Fruit fly (Drosophila melanogaster) whole organism, prepupa: ENCODE data around the gene cni.

Experiments used
- CG11294 ChIP-seq: fragments of 200-800 bp; sonication (Bioruptor generic); IDR thresholded peaks from 2 replicates; pipeline ENCODE4 v1.3.6; 2022; ENCODE audit warnings: missing biosample characterization, missing genetic modification characterization
- CG1621 ChIP-seq: fragments of 200-800 bp; sonication (Bioruptor generic); optimal IDR thresholded peaks from 3 replicates; lab custom pipeline; 2018; ENCODE audit warnings: missing biosample characterization, mild to moderate bottlenecking, missing genetic modification characterization
- CG16779 ChIP-seq: fragments of 200-800 bp; sonication (Bioruptor generic); optimal IDR thresholded peaks from 3 replicates; lab custom pipeline; 2017; ENCODE audit warnings: missing biosample characterization, mild to moderate bottlenecking, missing genetic modification characterization
- Lpt ChIP-seq: fragments of 200-800 bp; sonication (Bioruptor generic); optimal IDR thresholded peaks from 3 replicates; lab custom pipeline; 2016; ENCODE audit warnings: missing biosample characterization, missing genetic modification characterization
- Met ChIP-seq: fragments of 200-800 bp; sonication (Bioruptor generic); optimal IDR thresholded peaks from 3 replicates; lab custom pipeline; 2016; ENCODE audit warnings: missing biosample characterization, missing genetic modification characterization
- OdsH ChIP-seq: fragments of 200-800 bp; sonication (Bioruptor generic); optimal IDR thresholded peaks from 3 replicates; lab custom pipeline; 2016; ENCODE audit warnings: missing biosample characterization, missing genetic modification characterization
- Sox102F ChIP-seq: fragments of 200-800 bp; sonication (Bioruptor generic); optimal IDR thresholded peaks from 2 replicates; lab custom pipeline; 2016; ENCODE audit warnings: missing biosample characterization, mild to moderate bottlenecking, missing genetic modification characterization
- acj6 ChIP-seq: fragments of 200-800 bp; sonication (Bioruptor generic); optimal IDR thresholded peaks from 3 replicates; lab custom pipeline; 2016; ENCODE audit warnings: missing biosample characterization, missing genetic modification characterization
- fd59A ChIP-seq: fragments of 200-800 bp; sonication (Bioruptor generic); optimal IDR thresholded peaks from 2 replicates; lab custom pipeline; 2017; ENCODE audit warnings: missing biosample characterization, mild to moderate bottlenecking, missing genetic modification characterization, missing genetic modification reagents
- fkh ChIP-seq: fragments of 200-800 bp; sonication (Bioruptor generic); optimal IDR thresholded peaks from 3 replicates; lab custom pipeline; 2017; ENCODE audit warnings: missing biosample characterization, mild to moderate bottlenecking, missing genetic modification characterization, moderate library complexity
- net ChIP-seq: fragments of 200-800 bp; sonication (Bioruptor generic); optimal IDR thresholded peaks from 3 replicates; lab custom pipeline; 2016; ENCODE audit warnings: missing biosample characterization, missing genetic modification characterization
- salr ChIP-seq, 2 experiments: fragments of 200-800 bp; sonication (Bioruptor generic); optimal IDR thresholded peaks; 3 replicates each; lab custom pipeline; 2016 to 2018; ENCODE audit warnings: missing biosample characterization in 2 of 2, missing genetic modification characterization in 2 of 2, mild to moderate bottlenecking in 1 of 2
- ss ChIP-seq, 2 experiments: fragments of 200-800 bp; sonication (Bioruptor generic); optimal IDR thresholded peaks; 2 replicates in 1 of 2; 3 replicates in 1 of 2; lab custom pipeline; 2017 to 2018; ENCODE audit warnings: mild to moderate bottlenecking in 2 of 2, missing biosample characterization in 2 of 2, missing genetic modification characterization in 2 of 2, moderate library complexity in 1 of 2
- svp ChIP-seq: fragments of 200-800 bp; sonication (Bioruptor generic); peaks from one replicate; lab custom pipeline; 2016; ENCODE audit warnings: missing biosample characterization, missing genetic modification characterization

DNA sequence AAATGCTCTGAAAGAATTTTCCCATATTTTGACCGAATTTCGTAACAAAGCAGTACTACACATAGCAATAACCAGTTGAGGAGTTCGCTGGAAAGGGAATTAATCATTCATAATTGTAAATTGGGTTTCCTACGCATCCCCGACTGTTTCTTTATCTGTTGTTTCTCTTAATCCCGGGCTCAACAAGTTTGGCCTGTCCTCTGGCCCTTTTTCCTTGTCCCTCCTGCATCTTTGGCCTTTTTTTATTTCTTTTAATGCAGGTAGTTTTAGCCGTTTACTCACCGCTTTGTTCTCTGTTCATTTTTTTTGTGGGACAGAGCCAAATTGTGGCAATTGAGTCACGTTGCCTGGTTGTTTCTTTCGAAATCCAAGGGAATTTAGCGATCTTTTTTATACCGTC lies 43.2 kb upstream of the cni start:
- TF ChIP-seq svp (peak; percentile 53), CG11294 (GFP tag; lab: Robert Waterston, UW) (no peak), Met (GFP tag; lab: Kevin White, UChicago) (no peak), fd59A (no peak), salr (GFP tag; optimal IDR thresholded peaks at IDR 0.05; lab: Kevin White, UChicago) (no peak), fkh (GFP tag; lab: Kevin White, UChicago) (no peak), OdsH (GFP tag; lab: Kevin White, UChicago) (no peak), Lpt (GFP tag; lab: Kevin White, UChicago) (no peak), acj6 (GFP tag; lab: Kevin White, UChicago) (no peak), Sox102F (GFP tag; lab: Kevin White, UChicago) (no peak), CG1621 (tag; lab: Kevin White, UChicago) (no peak), CG16779 (no peak), ss (GFP tag; optimal IDR thresholded peaks at IDR 0.05; lab: Kevin White, UChicago) (peak; percentile 10 to 24), net (GFP tag; lab: Kevin White, UChicago) (no peak)
